Fruit fly (Drosophila melanogaster) whole organism, embryonic: ENCODE measurements around the gene CG33110.

Source experiments
- Bgb ChIP-seq: fragments of 200-800 bp; sonication (Bioruptor generic); IDR thresholded peaks from 2 replicates; pipeline ENCODE4 v1.3.6; 2022; ENCODE audit warnings: missing biosample characterization, missing genetic modification characterization; ENCODE audit not compliant: partially characterized antibody
- CG11093 ChIP-seq: fragments of 200-800 bp; sonication (Bioruptor generic); IDR thresholded peaks from 3 replicates; pipeline ENCODE4 v1.3.6; 2022; ENCODE audit warnings: missing biosample characterization, missing genetic modification characterization
- CG11560 ChIP-seq: fragments of 200-800 bp; sonication (Bioruptor generic); IDR thresholded peaks from 3 replicates; pipeline ENCODE4 v1.3.6; 2022; ENCODE audit warnings: missing biosample characterization, missing genetic modification characterization
- CG11695 ChIP-seq: fragments of 200-800 bp; sonication (Bioruptor generic); IDR thresholded peaks from 3 replicates; pipeline ENCODE4 v1.3.6; 2022; ENCODE audit warnings: missing biosample characterization, missing genetic modification characterization
- CG12236 ChIP-seq: fragments of 200-800 bp; sonication (Bioruptor generic); optimal IDR thresholded peaks from 2 replicates; lab custom pipeline; 2016; ENCODE audit warnings: missing biosample characterization, missing genetic modification characterization
- CG13624 ChIP-seq: fragments of 200-800 bp; sonication (Bioruptor generic); optimal IDR thresholded peaks from 2 replicates; lab custom pipeline; 2016; ENCODE audit warnings: missing biosample characterization, missing genetic modification characterization
- CG17829 ChIP-seq: fragments of 200-800 bp; optimal IDR thresholded peaks from 2 replicates; lab custom pipeline; 2019; ENCODE audit warnings: missing biosample characterization, mild to moderate bottlenecking, missing genetic modification characterization, moderate library complexity
- CG2116 ChIP-seq: fragments of 200-800 bp; sonication (Bioruptor generic); optimal IDR thresholded peaks from 3 replicates; lab custom pipeline; 2018; ENCODE audit warnings: missing biosample characterization, mild to moderate bottlenecking, missing genetic modification characterization
- CG2199 ChIP-seq: fragments of 200-800 bp; sonication (Bioruptor generic); IDR thresholded peaks from 3 replicates; pipeline ENCODE4 v1.3.6; 2022; ENCODE audit warnings: missing biosample characterization, missing genetic modification characterization
- CG32767 ChIP-seq: fragments of 200-800 bp; sonication (Bioruptor generic); IDR thresholded peaks from 2 replicates; pipeline ENCODE4 v1.3.6; 2022; ENCODE audit warnings: missing biosample characterization, missing genetic modification characterization
- CG4404 ChIP-seq: fragments of 200-800 bp; sonication (Bioruptor generic); IDR thresholded peaks from 2 replicates; pipeline ENCODE4 v1.3.6; 2022; ENCODE audit warnings: missing biosample characterization, missing genetic modification characterization
- CG7745 ChIP-seq: fragments of 200-800 bp; sonication (Bioruptor generic); optimal IDR thresholded peaks from 2 replicates; lab custom pipeline; 2018; ENCODE audit warnings: missing biosample characterization, mild to moderate bottlenecking, missing genetic modification characterization, moderate library complexity
- D ChIP-seq, 2 experiments: fragments of 200-800 bp in 1 of 2; fragments of >200 bp in 1 of 2; sonication (Bioruptor generic) in 1 of 2; optimal IDR thresholded peaks; 2 replicates in 1 of 2; 3 replicates in 1 of 2; lab custom pipeline; 2017; ENCODE audit warnings: mild to moderate bottlenecking in 1 of 2, missing biosample characterization in 1 of 2, missing genetic modification characterization in 1 of 2, missing genetic modification reagents in 1 of 2
- Deaf1 ChIP-seq: fragments of 200-800 bp; optimal IDR thresholded peaks from 3 replicates; lab custom pipeline; 2019; ENCODE audit warnings: missing biosample characterization, mild to moderate bottlenecking, missing genetic modification characterization, moderate library complexity
- Dip2 ChIP-seq: fragments of 200-800 bp; sonication (Bioruptor generic); IDR thresholded peaks from 2 replicates; pipeline ENCODE4 v1.3.6; 2022; ENCODE audit warnings: missing biosample characterization, missing genetic modification characterization
- Dp ChIP-seq: fragments of 200-800 bp; sonication (Bioruptor generic); optimal IDR thresholded peaks from 2 replicates; lab custom pipeline; 2018; ENCODE audit warnings: missing biosample characterization, mild to moderate bottlenecking, missing genetic modification characterization, moderate library complexity
- Dref ChIP-seq: fragments of 200-800 bp; sonication (Bioruptor generic); IDR thresholded peaks from 2 replicates; pipeline ENCODE4 v1.3.6; 2022; ENCODE audit warnings: missing biosample characterization, missing genetic modification characterization
- E2f1 ChIP-seq: fragments of 200-800 bp; sonication (Bioruptor generic); IDR thresholded peaks from 2 replicates; pipeline ENCODE4 v1.3.6; 2022; ENCODE audit warnings: missing biosample characterization, missing genetic modification characterization
- MBD-R2 ChIP-seq: fragments of 200-800 bp; sonication (Bioruptor generic); IDR thresholded peaks from 2 replicates; pipeline ENCODE4 v1.3.6; 2022; ENCODE audit warnings: missing biosample characterization, missing genetic modification characterization
- MESR4 ChIP-seq: fragments of 200-800 bp; sonication (Bioruptor generic); optimal IDR thresholded peaks from 2 replicates; lab custom pipeline; 2018; ENCODE audit warnings: missing biosample characterization, mild to moderate bottlenecking, missing genetic modification characterization, moderate library complexity
- Oaz ChIP-seq: fragments of 200-800 bp; sonication (Bioruptor generic); IDR thresholded peaks from 2 replicates; pipeline ENCODE4 v1.3.6; 2022; ENCODE audit warnings: missing biosample characterization, missing genetic modification characterization
- Trl ChIP-seq, 3 experiments: fragments of >200 bp in 2 of 3; fragments of 200-800 bp in 1 of 3; sonication (Bioruptor generic) in 1 of 3; optimal IDR thresholded peaks; 2 replicates in 1 of 3; 3 replicates in 2 of 3; lab custom pipeline; 2016 to 2017; ENCODE audit warnings: missing biosample characterization in 1 of 3, missing genetic modification characterization in 1 of 3
- YL-1 ChIP-seq: fragments of 200-800 bp; sonication (Bioruptor generic); optimal IDR thresholded peaks from 3 replicates; lab custom pipeline; 2017; ENCODE audit warnings: missing biosample characterization, mild to moderate bottlenecking, missing genetic modification characterization
- abd-A ChIP-seq: fragments of 200-800 bp; sonication (Bioruptor generic); optimal IDR thresholded peaks from 3 replicates; lab custom pipeline; 2019; ENCODE audit warnings: missing biosample characterization, mild to moderate bottlenecking, missing genetic modification characterization, moderate library complexity
- ash1 ChIP-seq: fragments of 200-800 bp; sonication (Bioruptor generic); optimal IDR thresholded peaks from 2 replicates; lab custom pipeline; 2018; ENCODE audit warnings: missing biosample characterization, mild to moderate bottlenecking, missing genetic modification characterization
- bab2 ChIP-seq: fragments of 200-800 bp; sonication (Bioruptor generic); optimal IDR thresholded peaks from 2 replicates; lab custom pipeline; 2016; ENCODE audit warnings: missing biosample characterization, missing genetic modification characterization
- crol ChIP-seq: fragments of 200-800 bp; sonication (Bioruptor generic); IDR thresholded peaks from 2 replicates; pipeline ENCODE4 v1.3.6; 2022; ENCODE audit warnings: missing biosample characterization, missing genetic modification characterization
- disco-r ChIP-seq: fragments of 200-800 bp; sonication (Bioruptor generic); optimal IDR thresholded peaks from 2 replicates; lab custom pipeline; 2016; ENCODE audit warnings: missing biosample characterization, missing genetic modification characterization
- dm ChIP-seq: fragments of 200-800 bp; sonication (Bioruptor generic); optimal IDR thresholded peaks from 3 replicates; lab custom pipeline; 2016; ENCODE audit warnings: missing biosample characterization, missing genetic modification characterization
- dmrt99B ChIP-seq: fragments of 200-800 bp; sonication (Bioruptor generic); optimal IDR thresholded peaks from 2 replicates; lab custom pipeline; 2018; ENCODE audit warnings: missing biosample characterization, mild to moderate bottlenecking, missing genetic modification characterization, moderate library complexity
- fd64A ChIP-seq: fragments of 200-800 bp; sonication (Bioruptor generic); optimal IDR thresholded peaks from 3 replicates; lab custom pipeline; 2018; ENCODE audit warnings: missing biosample characterization, mild to moderate bottlenecking, missing genetic modification characterization
- ftz-f1 ChIP-seq: fragments of 200-800 bp; sonication (Bioruptor generic); optimal IDR thresholded peaks from 2 replicates; lab custom pipeline; 2016; ENCODE audit warnings: missing biosample characterization, missing genetic modification characterization
- gce ChIP-seq: fragments of 200-800 bp; sonication (Bioruptor generic); IDR thresholded peaks from 3 replicates; pipeline ENCODE4 v1.3.6; 2022; ENCODE audit warnings: missing biosample characterization, missing genetic modification characterization
- gcm2 ChIP-seq: fragments of 200-800 bp; sonication (Bioruptor generic); optimal IDR thresholded peaks from 2 replicates; lab custom pipeline; 2016; ENCODE audit warnings: missing biosample characterization, missing genetic modification characterization
- gsb-n ChIP-seq: fragments of 200-800 bp; sonication (Bioruptor generic); optimal IDR thresholded peaks from 3 replicates; lab custom pipeline; 2018; ENCODE audit warnings: missing biosample characterization, mild to moderate bottlenecking, missing genetic modification characterization
- her ChIP-seq: fragments of 200-800 bp; sonication (Bioruptor generic); optimal IDR thresholded peaks from 2 replicates; lab custom pipeline; 2016; ENCODE audit warnings: missing biosample characterization, missing genetic modification characterization
- ken ChIP-seq: fragments of 200-800 bp; sonication (Bioruptor generic); IDR thresholded peaks from 3 replicates; pipeline ENCODE4 v1.3.6; 2022; ENCODE audit warnings: missing biosample characterization, missing genetic modification characterization
- maf-S ChIP-seq: fragments of 200-800 bp; sonication (Bioruptor generic); optimal IDR thresholded peaks from 2 replicates; lab custom pipeline; 2016; ENCODE audit warnings: missing biosample characterization, missing genetic modification characterization
- mld ChIP-seq: fragments of 200-800 bp; sonication (Bioruptor generic); IDR thresholded peaks from 3 replicates; pipeline ENCODE4 v1.3.6; 2022; ENCODE audit warnings: missing biosample characterization, missing genetic modification characterization; ENCODE audit not compliant: partially characterized antibody
- peb ChIP-seq: fragments of 200-800 bp; sonication (Bioruptor generic); IDR thresholded peaks from 2 replicates; pipeline ENCODE4 v1.3.6; 2022; ENCODE audit warnings: missing biosample characterization, missing genetic modification characterization
- pfk ChIP-seq: fragments of 200-800 bp; sonication (Bioruptor generic); optimal IDR thresholded peaks from 2 replicates; lab custom pipeline; 2018; ENCODE audit warnings: missing biosample characterization, mild to moderate bottlenecking, missing genetic modification characterization, moderate library complexity
- pho ChIP-seq: fragments of 200-800 bp; sonication (Bioruptor generic); optimal IDR thresholded peaks from 2 replicates; lab custom pipeline; 2016; ENCODE audit warnings: missing biosample characterization, missing genetic modification characterization
- sens-2 ChIP-seq: fragments of 200-800 bp; sonication (Bioruptor generic); IDR thresholded peaks from 2 replicates; pipeline ENCODE4 v1.3.6; 2022; ENCODE audit warnings: missing biosample characterization, missing genetic modification characterization
- shn ChIP-seq: fragments of 200-800 bp; sonication (Bioruptor generic); optimal IDR thresholded peaks from 3 replicates; lab custom pipeline; 2016; ENCODE audit warnings: missing biosample characterization, missing genetic modification characterization
- tin ChIP-seq: fragments of 200-800 bp; sonication (Bioruptor generic); optimal IDR thresholded peaks from 3 replicates; lab custom pipeline; 2016; ENCODE audit warnings: missing biosample characterization, missing genetic modification characterization
- tll ChIP-seq, 2 experiments: fragments of 200-800 bp in 1 of 2; fragments of >200 bp in 1 of 2; sonication (Bioruptor generic) in 1 of 2; optimal IDR thresholded peaks; 2 replicates each; lab custom pipeline; 2017 to 2019; ENCODE audit warnings: missing biosample characterization in 2 of 2, missing genetic modification characterization in 2 of 2, mild to moderate bottlenecking in 1 of 2, moderate library complexity in 1 of 2
- twi ChIP-seq: fragments of 200-800 bp; optimal IDR thresholded peaks from 2 replicates; lab custom pipeline; 2019; ENCODE audit warnings: missing biosample characterization, mild to moderate bottlenecking, missing genetic modification characterization, moderate library complexity
- tx ChIP-seq: fragments of 200-800 bp; sonication (Bioruptor generic); optimal IDR thresholded peaks from 2 replicates; lab custom pipeline; 2016; ENCODE audit warnings: missing biosample characterization, missing genetic modification characterization
- usp ChIP-seq: fragments of >200 bp; optimal IDR thresholded peaks from 2 replicates; lab custom pipeline; 2017; ENCODE audit warnings: missing biosample characterization, missing genetic modification characterization
- zen ChIP-seq: fragments of 200-800 bp; sonication (Bioruptor generic); optimal IDR thresholded peaks from 3 replicates; lab custom pipeline; 2018; ENCODE audit warnings: missing biosample characterization, mild to moderate bottlenecking, missing genetic modification characterization, moderate library complexity
- zen2 ChIP-seq: fragments of 200-800 bp; sonication (Bioruptor generic); IDR thresholded peaks from 3 replicates; pipeline ENCODE4 v1.3.6; 2022; ENCODE audit warnings: missing biosample characterization, missing genetic modification characterization; ENCODE audit not compliant: partially characterized antibody
- zfh1 ChIP-seq: fragments of 200-800 bp; sonication (Bioruptor generic); IDR thresholded peaks from 3 replicates; pipeline ENCODE4 v1.3.6; 2022; ENCODE audit warnings: missing biosample characterization, missing genetic modification characterization

CG33110 gene

DNA sequence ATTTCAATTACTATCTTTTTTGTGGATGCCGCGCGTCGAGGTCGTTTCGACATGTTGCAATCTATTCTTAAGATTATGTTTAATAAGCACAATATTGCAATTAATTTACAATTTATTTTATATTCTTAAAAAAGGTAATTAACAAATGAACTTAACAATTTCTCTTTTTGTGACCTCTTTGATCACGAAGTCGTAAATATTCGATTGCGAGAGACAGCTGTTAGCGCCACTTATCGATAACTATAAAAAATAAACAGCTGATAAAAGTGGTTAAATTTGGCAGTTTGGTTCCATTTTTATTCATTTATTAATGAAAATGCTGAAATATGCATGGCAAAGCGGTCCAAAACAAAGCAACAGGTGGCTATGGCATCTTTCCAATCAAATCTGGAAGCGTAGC, 43.5 kb downstream of the CG33110 start, which contains the start of the genes CG31156 and mRRF2 (continued):
- TF ChIP-seq fd64A = no peak
- TF ChIP-seq CG12236 (GFP tag; lab: Kevin White, UChicago) = no peak
- TF ChIP-seq ken (GFP tag; lab: Robert Waterston, UW) = no peak
- TF ChIP-seq crol (GFP tag; lab: Robert Waterston, UW) = no peak
- no peak for TF ChIP-seq zen2
- no peak for TF ChIP-seq CG2199 (GFP tag; lab: Robert Waterston, UW)
- TF ChIP-seq gsb-n (tag; lab: Kevin White, UChicago) = no peak
- TF ChIP-seq tll (GFP tag; optimal IDR thresholded peaks at IDR 0.05; lab: Kevin White, UChicago) = peak in 1 of 2 experiments; percentile 40
- no peak for TF ChIP-seq zfh1 (GFP tag; lab: Robert Waterston, UW)
- TF ChIP-seq CG32767 = no peak
- TF ChIP-seq MESR4 (GFP tag; lab: Kevin White, UChicago) = peak; percentile 13
- no peak for TF ChIP-seq CG11093
- TF ChIP-seq Dref = peak; percentile 56
- no peak for TF ChIP-seq maf-S (GFP tag; lab: Kevin White, UChicago)
- TF ChIP-seq Dip2 (GFP tag; lab: Robert Waterston, UW) = no peak
- no peak for TF ChIP-seq ash1 (GFP tag; lab: Kevin White, UChicago)
- TF ChIP-seq CG11695 (GFP tag; lab: Robert Waterston, UW) = no peak
- TF ChIP-seq ftz-f1 = no peak
- TF ChIP-seq dmrt99B = no peak
- TF ChIP-seq Dp = peak; percentile 52
- TF ChIP-seq Deaf1 = no peak
- no peak for TF ChIP-seq gce (GFP tag; lab: Robert Waterston, UW)
- TF ChIP-seq E2f1 (GFP tag; lab: Robert Waterston, UW) = no peak
- no peak for TF ChIP-seq gcm2 (GFP tag; lab: Kevin White, UChicago)
- no peak for TF ChIP-seq sens-2 (GFP tag; lab: Robert Waterston, UW)
- no peak for TF ChIP-seq Trl (optimal IDR thresholded peaks at IDR 0.05; lab: Kevin White, UChicago)
- no peak for TF ChIP-seq Trl (GFP tag; optimal IDR thresholded peaks at IDR 0.05; lab: Kevin White, UChicago)
- TF ChIP-seq twi (tag; lab: Kevin White, UChicago) = no peak
- no peak for TF ChIP-seq zen
- no peak for TF ChIP-seq D (optimal IDR thresholded peaks at IDR 0.05; lab: Kevin White, UChicago)
- no peak for TF ChIP-seq D (GFP tag; optimal IDR thresholded peaks at IDR 0.05; lab: Kevin White, UChicago)
- TF ChIP-seq bab2 (GFP tag; lab: Kevin White, UChicago) = no peak
- TF ChIP-seq usp (GFP tag; lab: Kevin White, UChicago) = no peak
- TF ChIP-seq abd-A = no peak
- no peak for TF ChIP-seq dm (GFP tag; lab: Kevin White, UChicago)
- peak; percentile 22 for TF ChIP-seq YL-1 (GFP tag; lab: Kevin White, UChicago)
- no peak for TF ChIP-seq disco-r (GFP tag; lab: Kevin White, UChicago)
- TF ChIP-seq Bgb (GFP tag; lab: Robert Waterston, UW) = no peak
- no peak for TF ChIP-seq CG13624 (GFP tag; lab: Kevin White, UChicago)
- no peak for TF ChIP-seq Oaz (GFP tag; lab: Robert Waterston, UW)
- no peak for TF ChIP-seq tx (GFP tag; lab: Kevin White, UChicago)
- TF ChIP-seq mld = no peak
- TF ChIP-seq pfk (GFP tag; lab: Kevin White, UChicago) = no peak
- no peak for TF ChIP-seq tin
- TF ChIP-seq CG17829 (tag; lab: Kevin White, UChicago) = no peak
- no peak for TF ChIP-seq shn (GFP tag; lab: Kevin White, UChicago)
- peak; percentile 45; the same call in 1 of the 2 replicates for TF ChIP-seq MBD-R2
- TF ChIP-seq CG7745 (tag; lab: Kevin White, UChicago) = no peak
- no peak for TF ChIP-seq pho (GFP tag; lab: Kevin White, UChicago)
- no peak for TF ChIP-seq CG4404
- no peak for TF ChIP-seq peb
- no peak for TF ChIP-seq her
- peak; percentile 91; the same call in 1 of the 3 replicates for TF ChIP-seq CG11560 (tag; lab: Robert Waterston, UW)
- TF ChIP-seq CG2116 = peak; percentile 18
